Fruit fly (Drosophila melanogaster) whole organism, embryonic: Measurements from ENCODE around the gene CG46307.

Source experiments
- Asciz ChIP-seq: fragments of 200-800 bp; sonication (Bioruptor generic); optimal IDR thresholded peaks from 2 replicates; lab custom pipeline; 2017; ENCODE audit warnings: missing biosample characterization, mild to moderate bottlenecking, missing genetic modification characterization, missing genetic modification reagents
- Blimp-1 ChIP-seq: fragments of 200-800 bp; sonication (Bioruptor generic); optimal IDR thresholded peaks from 3 replicates; lab custom pipeline; 2018; ENCODE audit warnings: missing biosample characterization, missing genetic modification characterization, mild to moderate bottlenecking, moderate library complexity, missing genetic modification reagents
- CG1024 ChIP-seq: fragments of 200-800 bp; sonication (Bioruptor generic); IDR thresholded peaks from 2 replicates; pipeline ENCODE4 v1.3.6; 2022; ENCODE audit warnings: missing biosample characterization, missing genetic modification characterization
- CG10979 ChIP-seq: fragments of 200-800 bp; sonication (Bioruptor generic); optimal IDR thresholded peaks from 2 replicates; lab custom pipeline; 2018; ENCODE audit warnings: missing biosample characterization, mild to moderate bottlenecking, missing genetic modification characterization, moderate library complexity
- CG12071 ChIP-seq: fragments of 200-800 bp; sonication (Bioruptor generic); optimal IDR thresholded peaks from 3 replicates; lab custom pipeline; 2018; ENCODE audit warnings: missing biosample characterization, mild to moderate bottlenecking, missing genetic modification characterization
- CG12769 ChIP-seq: fragments of 200-800 bp; sonication (Bioruptor generic); optimal IDR thresholded peaks from 2 replicates; lab custom pipeline; 2019; ENCODE audit warnings: missing biosample characterization, mild to moderate bottlenecking, missing genetic modification characterization, moderate library complexity
- CG13424 ChIP-seq: fragments of 200-800 bp; sonication (Bioruptor generic); optimal IDR thresholded peaks from 2 replicates; lab custom pipeline; 2019; ENCODE audit warnings: missing biosample characterization, mild to moderate bottlenecking, missing genetic modification characterization, moderate library complexity
- CG15479 ChIP-seq: fragments of 200-800 bp; sonication (Bioruptor generic); optimal IDR thresholded peaks from 3 replicates; lab custom pipeline; 2019; ENCODE audit warnings: missing biosample characterization, mild to moderate bottlenecking, missing genetic modification characterization, moderate library complexity
- CG17802 ChIP-seq: fragments of 200-800 bp; sonication (Bioruptor generic); optimal IDR thresholded peaks from 2 replicates; lab custom pipeline; 2018; ENCODE audit warnings: missing biosample characterization, mild to moderate bottlenecking, missing genetic modification characterization, moderate library complexity
- CG18011 ChIP-seq: fragments of 200-800 bp; sonication (Bioruptor generic); optimal IDR thresholded peaks from 2 replicates; lab custom pipeline; 2017; ENCODE audit warnings: missing biosample characterization, missing genetic modification characterization, mild to moderate bottlenecking, moderate library complexity, missing genotype
- CG2120 ChIP-seq: fragments of 200-800 bp; sonication (Bioruptor generic); optimal IDR thresholded peaks from 3 replicates; lab custom pipeline; 2016; ENCODE audit warnings: missing biosample characterization, missing genetic modification characterization
- CG2678 ChIP-seq: fragments of 200-800 bp; sonication (Bioruptor generic); optimal IDR thresholded peaks from 3 replicates; lab custom pipeline; 2019; ENCODE audit warnings: missing biosample characterization, mild to moderate bottlenecking, missing genetic modification characterization, moderate library complexity
- CG3847 ChIP-seq: fragments of 200-800 bp; sonication (Bioruptor generic); IDR thresholded peaks from 2 replicates; pipeline ENCODE4 v1.3.6; 2022; ENCODE audit warnings: missing biosample characterization, missing genetic modification characterization
- CG42726 ChIP-seq: fragments of 200-800 bp; sonication (Bioruptor generic); IDR thresholded peaks from 2 replicates; pipeline ENCODE4 v1.3.6; 2022; ENCODE audit warnings: missing biosample characterization, missing genetic modification characterization; ENCODE audit not compliant: partially characterized antibody
- CG4617 ChIP-seq: fragments of 200-800 bp; sonication (Bioruptor generic); optimal IDR thresholded peaks from 3 replicates; lab custom pipeline; 2016; ENCODE audit warnings: missing biosample characterization, missing genetic modification characterization, borderline replicate concordance
- CG4730 ChIP-seq: fragments of 200-800 bp; sonication (Bioruptor generic); IDR thresholded peaks from 2 replicates; pipeline ENCODE4 v1.3.6; 2022; ENCODE audit warnings: missing biosample characterization, missing genetic modification characterization
- CG7745 ChIP-seq: fragments of 200-800 bp; sonication (Bioruptor generic); optimal IDR thresholded peaks from 2 replicates; lab custom pipeline; 2018; ENCODE audit warnings: missing biosample characterization, mild to moderate bottlenecking, missing genetic modification characterization, moderate library complexity
- CG9437 ChIP-seq: fragments of 200-800 bp; sonication (Bioruptor generic); optimal IDR thresholded peaks from 2 replicates; lab custom pipeline; 2018; ENCODE audit warnings: missing biosample characterization, mild to moderate bottlenecking, missing genetic modification characterization
- CG9609 ChIP-seq: fragments of 200-800 bp; sonication (Bioruptor generic); optimal IDR thresholded peaks from 3 replicates; lab custom pipeline; 2016; ENCODE audit warnings: missing biosample characterization, missing genetic modification characterization
- Doc2 ChIP-seq: fragments of 200-800 bp; sonication (Bioruptor generic); IDR thresholded peaks from 2 replicates; pipeline ENCODE4 v1.3.6; 2022; ENCODE audit warnings: missing biosample characterization, missing genetic modification characterization
- Ets65A ChIP-seq: fragments of 200-800 bp; sonication (Bioruptor generic); peaks from one replicate; lab custom pipeline; 2016; ENCODE audit warnings: missing biosample characterization, missing genetic modification characterization
- HLH4C ChIP-seq: fragments of 200-800 bp; sonication (Bioruptor generic); IDR thresholded peaks from 3 replicates; pipeline ENCODE4 v1.3.6; 2022; ENCODE audit warnings: missing biosample characterization, missing genetic modification characterization; ENCODE audit not compliant: partially characterized antibody
- HmgZ ChIP-seq: fragments of 200-800 bp; sonication (Bioruptor generic); optimal IDR thresholded peaks from 2 replicates; lab custom pipeline; 2018; ENCODE audit warnings: missing biosample characterization, mild to moderate bottlenecking, missing genetic modification characterization
- Hr78 ChIP-seq, 2 experiments: fragments of 200-800 bp in 1 of 2; fragments of >200 bp in 1 of 2; sonication (Bioruptor generic) in 1 of 2; optimal IDR thresholded peaks; 2 replicates each; lab custom pipeline; 2017 to 2019; ENCODE audit warnings: missing biosample characterization in 2 of 2, missing genetic modification characterization in 2 of 2, mild to moderate bottlenecking in 1 of 2, moderate library complexity in 1 of 2
- Side ChIP-seq: fragments of 200-800 bp; sonication (Bioruptor generic); optimal IDR thresholded peaks from 2 replicates; lab custom pipeline; 2016; ENCODE audit warnings: missing biosample characterization, missing genetic modification characterization
- Stat92E ChIP-seq, 3 experiments: fragments of >200 bp in 2 of 3; fragments of 200-800 bp in 1 of 3; sonication (Bioruptor generic) in 1 of 3; optimal IDR thresholded peaks; 2 replicates each; lab custom pipeline; 2017 to 2019; ENCODE audit warnings: missing biosample characterization in 3 of 3, missing genetic modification characterization in 3 of 3, mild to moderate bottlenecking in 1 of 3, moderate library complexity in 1 of 3
- Taf1 ChIP-seq: fragments of 200-800 bp; sonication (Bioruptor generic); IDR thresholded peaks from 2 replicates; pipeline ENCODE4 v1.3.6; 2022; ENCODE audit warnings: missing biosample characterization, missing genetic modification characterization
- aop ChIP-seq: fragments of 200-800 bp; sonication (Bioruptor generic); IDR thresholded peaks from 2 replicates; pipeline ENCODE4 v1.3.6; 2022; ENCODE audit warnings: missing biosample characterization, missing genetic modification characterization
- bcd ChIP-seq: fragments of 200-800 bp; sonication (Bioruptor generic); optimal IDR thresholded peaks from 2 replicates; lab custom pipeline; 2017; ENCODE audit warnings: missing biosample characterization, mild to moderate bottlenecking, missing genetic modification characterization
- bigmax ChIP-seq: fragments of 200-800 bp; sonication (Bioruptor generic); optimal IDR thresholded peaks from 2 replicates; lab custom pipeline; 2018; ENCODE audit warnings: missing biosample characterization, mild to moderate bottlenecking, missing genetic modification characterization
- bowl ChIP-seq: fragments of 200-800 bp; sonication (Bioruptor generic); IDR thresholded peaks from 2 replicates; pipeline ENCODE4 v1.3.6; 2022; ENCODE audit warnings: missing biosample characterization, missing genetic modification characterization
- cas ChIP-seq: fragments of 200-800 bp; sonication (Bioruptor generic); IDR thresholded peaks from 2 replicates; pipeline ENCODE4 v1.3.6; 2022; ENCODE audit warnings: missing biosample characterization, missing genetic modification characterization
- exex ChIP-seq: fragments of 200-800 bp; sonication (Bioruptor generic); optimal IDR thresholded peaks from 4 replicates; lab custom pipeline; 2018; ENCODE audit warnings: missing biosample characterization, mild to moderate bottlenecking, missing genetic modification characterization, moderate library complexity
- eyg ChIP-seq: fragments of 200-800 bp; sonication (Bioruptor generic); optimal IDR thresholded peaks from 3 replicates; lab custom pipeline; 2016; ENCODE audit warnings: missing biosample characterization, missing genetic modification characterization
- nerfin-1 ChIP-seq: fragments of 200-800 bp; sonication (Bioruptor generic); optimal IDR thresholded peaks from 3 replicates; lab custom pipeline; 2019; ENCODE audit warnings: missing biosample characterization, mild to moderate bottlenecking, missing genetic modification characterization, moderate library complexity
- onecut ChIP-seq: fragments of 200-800 bp; sonication (Bioruptor generic); IDR thresholded peaks from 2 replicates; pipeline ENCODE4 v1.3.6; 2022; ENCODE audit warnings: missing biosample characterization, missing genetic modification characterization
- p53 ChIP-seq: fragments of 200-800 bp; sonication (Bioruptor generic); optimal IDR thresholded peaks from 2 replicates; lab custom pipeline; 2016; ENCODE audit warnings: missing biosample characterization, missing genetic modification characterization
- ro ChIP-seq: fragments of 200-800 bp; sonication (Bioruptor generic); IDR thresholded peaks from 2 replicates; pipeline ENCODE4 v1.3.6; 2022; ENCODE audit warnings: missing biosample characterization, missing genetic modification characterization
- toy ChIP-seq: fragments of 200-800 bp; sonication (Bioruptor generic); IDR thresholded peaks from 2 replicates; pipeline ENCODE4 v1.3.6; 2022; ENCODE audit warnings: missing biosample characterization, missing genetic modification characterization
- z ChIP-seq: fragments of 200-800 bp; sonication (Bioruptor generic); IDR thresholded peaks from 3 replicates; pipeline ENCODE4 v1.3.6; 2022; ENCODE audit warnings: missing biosample characterization, missing genetic modification characterization

Gene CG46307

DNA sequence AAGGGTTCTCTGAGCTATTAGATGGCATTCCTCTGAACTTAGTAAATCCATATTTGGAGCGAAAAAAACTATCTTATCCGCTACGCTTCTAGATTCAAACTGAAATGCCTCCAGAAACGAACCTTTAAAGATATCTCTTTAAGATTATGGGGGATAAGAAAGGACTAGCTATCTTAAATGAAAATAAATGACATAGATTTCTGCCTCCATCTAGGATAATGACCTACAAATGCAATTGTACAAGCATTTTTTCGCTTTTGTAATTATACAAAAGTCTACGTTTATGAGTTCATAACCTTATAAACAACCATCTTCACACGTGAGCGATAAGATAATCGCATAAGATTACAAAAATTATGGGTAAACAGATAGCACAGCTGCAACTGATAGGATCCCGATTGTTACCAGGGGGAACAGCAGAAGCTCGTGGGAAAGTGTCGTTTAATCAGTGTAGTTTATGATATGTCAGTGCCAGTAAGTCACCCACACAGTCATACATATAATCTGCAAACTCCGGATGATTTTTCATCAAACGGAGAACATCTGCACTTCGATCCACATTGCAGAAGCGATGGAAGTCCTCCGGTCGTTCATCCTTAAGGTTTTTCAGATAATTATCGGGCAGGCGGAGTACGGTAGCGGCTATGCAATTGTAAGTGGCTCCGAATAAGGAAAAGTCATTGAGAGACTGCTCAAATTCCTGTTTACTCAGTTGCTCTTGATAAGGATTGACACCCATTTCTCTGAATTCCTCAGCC is 21.7 kb upstream of the CG46307 start, which contains the start of gene CG33511:
Gene CG33511 (minus strand): TSS at position 51 of the 758 bp plus-strand sequence.
- TF ChIP-seq CG1024 (GFP tag; lab: Robert Waterston, UW): no peak
- TF ChIP-seq CG15479: peak; percentile 85
- TF ChIP-seq Ets65A (GFP tag; lab: Kevin White, UChicago): peak; percentile 55

- TF ChIP-seq aop (GFP tag; lab: Robert Waterston, UW) (no peak), exex (tag; lab: Kevin White, UChicago) (peak; percentile 5)
- TF ChIP-seq, all 482 proteins: peak for 1
Observed at dm6 chr2L:21084268-21084667, 20.1 kb upstream of the CG46307 start, which contains the start of gene CG33510. TSS of gene CG33510 (minus strand) at chr2L:21084326.

DNA sequence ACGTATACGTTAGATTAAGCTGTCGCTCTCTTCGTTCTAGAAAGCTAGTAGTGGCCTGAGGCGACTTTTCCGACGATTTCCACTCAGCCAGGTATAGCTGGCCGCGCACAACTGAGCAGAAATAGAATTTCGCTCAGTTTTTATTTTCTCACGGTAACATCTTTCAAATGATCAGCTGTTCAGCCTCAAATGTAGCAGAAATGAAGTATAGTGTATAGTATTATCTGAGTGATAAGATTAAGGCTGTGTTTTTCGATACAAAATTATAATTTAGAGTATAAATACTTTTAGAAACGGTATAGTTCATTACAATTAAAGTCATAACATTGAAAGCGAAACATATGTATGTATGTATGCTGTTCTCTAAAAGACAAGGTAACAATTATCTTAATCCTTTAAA is 18.0 kb upstream of the CG46307 start, which contains the start of gene CG33509:
Gene CG33509 (minus strand): TSS at position 101 of the 400 bp plus-strand sequence.
- peak; percentile 24 for TF ChIP-seq CG9437
- peak; percentile 83 for TF ChIP-seq z (GFP tag; lab: Robert Waterston, UW)
- TF ChIP-seq p53: no peak

- TF ChIP-seq CG2120: no peak
- TF ChIP-seq HLH4C (GFP tag; lab: Robert Waterston, UW): no peak
- TF ChIP-seq toy (GFP tag; lab: Robert Waterston, UW): no peak
- no peak for TF ChIP-seq HmgZ (tag; lab: Kevin White, UChicago)
- no peak for TF ChIP-seq CG13424 (tag; lab: Kevin White, UChicago)
- TF ChIP-seq CG42726 (GFP tag; lab: Robert Waterston, UW): no peak
- TF ChIP-seq eyg (GFP tag; lab: Kevin White, UChicago): no peak
- no peak for TF ChIP-seq Doc2
- no peak for TF ChIP-seq Ets65A (GFP tag; lab: Kevin White, UChicago)
- TF ChIP-seq nerfin-1 (tag; lab: Kevin White, UChicago): no peak
- no peak for TF ChIP-seq CG7745 (tag; lab: Kevin White, UChicago)
- TF ChIP-seq CG12071 (GFP tag; lab: Kevin White, UChicago): no peak
- TF ChIP-seq cas (GFP tag; lab: Robert Waterston, UW): no peak
- no peak for TF ChIP-seq CG4730 (GFP tag; lab: Robert Waterston, UW)
- no peak for TF ChIP-seq onecut
- no peak for TF ChIP-seq CG4617 (GFP tag; lab: Kevin White, UChicago)
- TF ChIP-seq ro (GFP tag; lab: Robert Waterston, UW): no peak
- TF ChIP-seq bowl (GFP tag; lab: Robert Waterston, UW): no peak
- TF ChIP-seq, all 482 proteins: peak for 0
Observed at dm6 chr2L:21088651-21089050, 15.7 kb upstream of the CG46307 start, which contains the start of gene ppk13. TSS of gene ppk13 (minus strand) at chr2L:21088751.

DNA sequence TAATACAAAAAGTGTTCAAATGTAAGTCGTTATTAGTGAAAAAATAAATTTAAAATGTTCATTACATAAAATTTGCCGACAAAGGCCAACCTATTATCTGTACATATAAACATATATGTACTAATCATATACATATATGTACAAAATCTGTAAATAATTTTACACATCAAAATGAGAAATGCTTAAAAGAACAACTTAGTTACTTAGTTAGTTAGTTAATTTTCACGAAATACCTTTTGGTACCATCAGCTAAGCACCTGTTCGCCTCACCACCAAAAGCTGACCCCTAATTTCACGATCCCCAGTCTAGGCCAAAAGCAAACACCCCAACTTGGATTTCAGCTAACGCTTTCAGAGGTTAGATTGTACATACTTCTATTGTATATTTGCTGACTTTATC is 15.3 kb upstream of the CG46307 start, which contains the start of gene CG9259:
Gene CG9259 (plus strand): TSS at position 301 of the 400 bp plus-strand sequence.
- TF ChIP-seq Hr78 (GFP tag; optimal IDR thresholded peaks at IDR 0.05; lab: Kevin White, UChicago) (peak in 1 of 2 experiments; percentile 3), CG17802 (tag; lab: Kevin White, UChicago) (no peak), CG2678 (tag; lab: Kevin White, UChicago) (peak; percentile 3), bcd (GFP tag; lab: Kevin White, UChicago) (no peak)

dm6 chr2L:21090958-21091357 is 13.4 kb upstream of the CG46307 start, which contains the start of gene CG14397:
TSS of gene CG14397 (plus strand) at chr2L:21091227.
- TF ChIP-seq bigmax (GFP tag; lab: Kevin White, UChicago) (no peak), Side (no peak), CG9609 (GFP tag; lab: Kevin White, UChicago) (no peak), CG18011 (GFP tag; lab: Kevin White, UChicago) (peak; percentile 88), CG10979 (no peak), CG12769 (no peak), Taf1 (GFP tag; lab: Robert Waterston, UW) (no peak), Stat92E (GFP tag; optimal IDR thresholded peaks at IDR 0.05; lab: Kevin White, UChicago) (no peak), Blimp-1 (GFP tag; lab: Kevin White, UChicago) (peak; percentile 66), Asciz (peak; percentile 68), CG3847 (GFP tag; lab: Robert Waterston, UW) (no peak)
